Worm (Caenorhabditis elegans) whole organism, L4 larva: ENCODE results near the gene C18H2.5.

Source experiments
- T20F7.1 ChIP-seq: fragments of 200-800 bp; sonication (Bioruptor generic); optimal IDR thresholded peaks from 2 replicates; lab custom pipeline; 2018; ENCODE audit warnings: mild to moderate bottlenecking, missing genetic modification characterization, missing compliant biosample characterization
- ZK337.2 ChIP-seq: fragments of 200-800 bp; sonication (Bioruptor generic); IDR thresholded peaks from 2 replicates; pipeline ENCODE4 v1.3.6; 2022; ENCODE audit warnings: missing genetic modification reagents, missing genetic modification characterization, missing compliant biosample characterization
- aha-1 ChIP-seq: fragments of 150-350 bp; peaks from one replicate; lab custom pipeline; 2014; ENCODE audit warnings: missing biosample characterization, missing genetic modification characterization
- arid-1 ChIP-seq: fragments of 200-800 bp; sonication (Bioruptor generic); conservative IDR thresholded peaks from 2 replicates; pipeline ENCODE4 v1.3.6; 2022; ENCODE audit warnings: missing genetic modification reagents, missing genetic modification characterization, missing compliant biosample characterization
- ceh-20 ChIP-seq: fragments of 200-800 bp; sonication (Bioruptor generic); IDR thresholded peaks from 2 replicates; pipeline ENCODE4 v1.3.6; 2022; ENCODE audit warnings: missing genetic modification reagents, missing genetic modification characterization, missing compliant biosample characterization
- ceh-44 ChIP-seq: fragments of 200-800 bp; sonication (Bioruptor generic); IDR thresholded peaks from 2 replicates; pipeline ENCODE4 v1.3.6; 2022; ENCODE audit warnings: missing genetic modification reagents, missing genetic modification characterization, missing compliant biosample characterization
- cey-2 ChIP-seq: sonication (generic microtip); optimal IDR thresholded peaks from 3 replicates; lab custom pipeline; 2017; ENCODE audit warnings: missing genetic modification characterization, mild to moderate bottlenecking, missing compliant biosample characterization, antibody characterized with exemption, borderline replicate concordance; ENCODE audit not compliant: insufficient read depth
- daf-12 ChIP-seq: fragments of 150-350 bp; optimal IDR thresholded peaks from 2 replicates; lab custom pipeline; 2014; ENCODE audit warnings: missing biosample characterization, missing genetic modification reagents, missing genetic modification characterization
- daf-16 ChIP-seq, 3 experiments: sonication (generic microtip); optimal IDR thresholded peaks; 2 replicates each; lab custom pipeline; 2016 to 2017; ENCODE audit warnings: missing genetic modification characterization in 3 of 3, missing genetic modification reagents in 3 of 3, mild to moderate bottlenecking in 2 of 3, missing compliant biosample characterization in 2 of 3, missing biosample characterization in 1 of 3, moderate library complexity in 1 of 3
- dmd-6 ChIP-seq: fragments of 200-800 bp; sonication (Bioruptor generic); IDR thresholded peaks from 2 replicates; pipeline ENCODE4 v1.3.6; 2022; ENCODE audit warnings: missing genetic modification reagents, missing genetic modification characterization, missing compliant biosample characterization
- dmd-8 ChIP-seq: fragments of 200-800 bp; sonication (Bioruptor generic); IDR thresholded peaks from 2 replicates; pipeline ENCODE4 v1.3.6; 2022; ENCODE audit warnings: missing genetic modification characterization, missing compliant biosample characterization
- dpl-1 ChIP-seq: fragments of 150-350 bp; optimal IDR thresholded peaks from 2 replicates; lab custom pipeline; 2014; ENCODE audit warnings: missing biosample characterization, missing genetic modification reagents, missing genetic modification characterization
- dve-1 ChIP-seq: sonication (generic microtip); optimal IDR thresholded peaks from 2 replicates; lab custom pipeline; 2017; ENCODE audit warnings: antibody characterized with exemption, mild to moderate bottlenecking, missing genetic modification characterization, missing compliant biosample characterization; ENCODE audit not compliant: insufficient read depth
- egl-43 ChIP-seq: fragments of 200-800 bp; sonication (Bioruptor generic); IDR thresholded peaks from 2 replicates; pipeline ENCODE4 v1.3.6; 2022; ENCODE audit warnings: missing genetic modification reagents, missing genetic modification characterization, missing compliant biosample characterization
- gei-8 ChIP-seq: fragments of 200-800 bp; sonication (Bioruptor generic); optimal IDR thresholded peaks from 2 replicates; lab custom pipeline; 2018; ENCODE audit warnings: mild to moderate bottlenecking, missing genetic modification characterization, missing compliant biosample characterization
- hif-1 ChIP-seq, 2 experiments: sonication (generic microtip); optimal IDR thresholded peaks; 2 replicates each; lab custom pipeline; 2016 to 2017; ENCODE audit warnings: missing compliant biosample characterization in 2 of 2, missing genetic modification characterization in 2 of 2, missing genetic modification reagents in 2 of 2, missing genotype in 2 of 2, mild to moderate bottlenecking in 1 of 2
- hlh-11 ChIP-seq: fragments of 200-800 bp; sonication (Bioruptor generic); optimal IDR thresholded peaks from 2 replicates; lab custom pipeline; 2018; ENCODE audit warnings: mild to moderate bottlenecking, missing genetic modification characterization, missing compliant biosample characterization
- hlh-30 ChIP-seq: sonication (generic microtip); optimal IDR thresholded peaks from 2 replicates; lab custom pipeline; 2017; ENCODE audit warnings: antibody characterized with exemption, mild to moderate bottlenecking, missing genetic modification characterization, missing compliant biosample characterization; ENCODE audit not compliant: insufficient read depth
- hmg-1.1 ChIP-seq: fragments of 200-800 bp; sonication (Bioruptor generic); IDR thresholded peaks from 2 replicates; pipeline ENCODE4 v1.3.6; 2022; ENCODE audit warnings: missing genetic modification reagents, missing genetic modification characterization, missing compliant biosample characterization
- lin-1 ChIP-seq: fragments of 200-800 bp; sonication (Bioruptor generic); IDR thresholded peaks from 2 replicates; pipeline ENCODE4 v1.3.6; 2022; ENCODE audit warnings: missing genetic modification reagents, missing genetic modification characterization, missing compliant biosample characterization
- lin-13 ChIP-seq: fragments of 150-350 bp; optimal IDR thresholded peaks from 2 replicates; lab custom pipeline; 2014; ENCODE audit warnings: missing biosample characterization, missing genetic modification reagents, missing genetic modification characterization
- lin-15B ChIP-seq: fragments of 150-350 bp; sonication (generic microtip); optimal IDR thresholded peaks from 3 replicates; lab custom pipeline; 2014; ENCODE audit warnings: missing biosample characterization, missing genetic modification characterization
- lsy-2 ChIP-seq, 2 experiments: fragments of 150-350 bp in 1 of 2; sonication (generic microtip) in 1 of 2; optimal IDR thresholded peaks; 2 replicates each; lab custom pipeline; 2014 to 2017; ENCODE audit warnings: missing biosample characterization in 2 of 2, missing genetic modification characterization in 2 of 2
- madf-5 ChIP-seq, 2 experiments: fragments of 200-800 bp; sonication (Bioruptor generic); IDR thresholded peaks; 2 replicates each; pipeline ENCODE4 v1.3.6; 2022; ENCODE audit warnings: missing compliant biosample characterization in 2 of 2, missing genetic modification characterization in 2 of 2
- mdl-1 ChIP-seq, 2 experiments: fragments of 150-350 bp in 1 of 2; sonication (generic microtip) in 1 of 2; optimal IDR thresholded peaks; 2 replicates each; lab custom pipeline; 2014 to 2017; ENCODE audit warnings: missing biosample characterization in 2 of 2, missing genetic modification characterization in 2 of 2
- mep-1 ChIP-seq: fragments of 150-350 bp; sonication (generic microtip); optimal IDR thresholded peaks from 3 replicates; lab custom pipeline; 2014; ENCODE audit warnings: missing biosample characterization, missing genetic modification characterization
- mes-2 ChIP-seq: sonication (generic microtip); optimal IDR thresholded peaks from 2 replicates; lab custom pipeline; 2016; ENCODE audit warnings: missing genotype, mild to moderate bottlenecking, missing genetic modification characterization, missing compliant biosample characterization; ENCODE audit not compliant: poor library complexity, severe bottlenecking
- mxl-3 ChIP-seq: fragments of 200-800 bp; sonication (Bioruptor generic); optimal IDR thresholded peaks from 2 replicates; lab custom pipeline; 2018; ENCODE audit warnings: mild to moderate bottlenecking, missing genetic modification characterization, missing compliant biosample characterization
- nhr-10 ChIP-seq: fragments of 150-350 bp; optimal IDR thresholded peaks from 2 replicates; lab custom pipeline; 2014; ENCODE audit warnings: missing biosample characterization, missing genetic modification characterization
- nhr-11 ChIP-seq: fragments of 150-350 bp; optimal IDR thresholded peaks from 2 replicates; lab custom pipeline; 2014; ENCODE audit warnings: missing biosample characterization, missing genetic modification characterization
- nhr-25 ChIP-seq: sonication (generic microtip); optimal IDR thresholded peaks from 2 replicates; lab custom pipeline; 2017; ENCODE audit warnings: missing genetic modification characterization, mild to moderate bottlenecking, missing compliant biosample characterization, antibody characterized with exemption, moderate library complexity, borderline replicate concordance; ENCODE audit not compliant: insufficient read depth
- nhr-28 ChIP-seq: fragments of 150-350 bp; optimal IDR thresholded peaks from 2 replicates; lab custom pipeline; 2014; ENCODE audit warnings: missing biosample characterization, missing genetic modification characterization
- nhr-42 ChIP-seq: fragments of 200-800 bp; sonication (Bioruptor generic); IDR thresholded peaks from 2 replicates; pipeline ENCODE4 v1.3.6; 2022; ENCODE audit warnings: missing genetic modification characterization, missing compliant biosample characterization
- nhr-76 ChIP-seq: fragments of 150-350 bp; optimal IDR thresholded peaks from 2 replicates; lab custom pipeline; 2014; ENCODE audit warnings: missing biosample characterization, missing genetic modification characterization
- nhr-77 ChIP-seq: fragments of 150-350 bp; optimal IDR thresholded peaks from 2 replicates; lab custom pipeline; 2014; ENCODE audit warnings: missing biosample characterization, missing genetic modification characterization
- pha-4 ChIP-seq, 2 experiments: fragments of 150-350 bp in 1 of 2; fragments of 200-800 bp in 1 of 2; sonication (Bioruptor generic) in 1 of 2; IDR thresholded peaks in 1 of 2; optimal IDR thresholded peaks in 1 of 2; 2 replicates each; pipeline versions ENCODE4 v1.3.6 to Lab custom; 2014 to 2022; ENCODE audit warnings: missing genetic modification characterization in 2 of 2, missing genetic modification reagents in 2 of 2, missing biosample characterization in 1 of 2, missing compliant biosample characterization in 1 of 2
- pqm-1 ChIP-seq: sonication (generic microtip); optimal IDR thresholded peaks from 2 replicates; lab custom pipeline; 2017; ENCODE audit warnings: missing biosample characterization, missing genetic modification characterization
- rbr-2 ChIP-seq: sonication (generic microtip); optimal IDR thresholded peaks from 2 replicates; lab custom pipeline; 2016; ENCODE audit warnings: missing genotype, missing genetic modification characterization, missing compliant biosample characterization
- unc-130 ChIP-seq: sonication (generic microtip); optimal IDR thresholded peaks from 2 replicates; lab custom pipeline; 2016; ENCODE audit warnings: missing genetic modification reagents, missing genetic modification characterization, missing compliant biosample characterization
- unc-62 ChIP-seq, 3 experiments: fragments of 150-350 bp in 1 of 3; sonication (generic microtip); optimal IDR thresholded peaks in 2 of 3; peaks in 1 of 3; 1 replicate in 1 of 3; 2 replicates in 2 of 3; lab custom pipeline; 2014 to 2017; ENCODE audit warnings: missing biosample characterization in 3 of 3, missing genetic modification characterization in 3 of 3, missing genetic modification reagents in 3 of 3, missing genotype in 1 of 3
- zag-1 ChIP-seq: fragments of 150-350 bp; optimal IDR thresholded peaks from 2 replicates; lab custom pipeline; 2014; ENCODE audit warnings: missing biosample characterization, missing genetic modification characterization
- ztf-7 ChIP-seq: fragments of 150-350 bp; optimal IDR thresholded peaks from 2 replicates; lab custom pipeline; 2014; ENCODE audit warnings: missing biosample characterization, missing genetic modification characterization

The C18H2.5 gene

DNA sequence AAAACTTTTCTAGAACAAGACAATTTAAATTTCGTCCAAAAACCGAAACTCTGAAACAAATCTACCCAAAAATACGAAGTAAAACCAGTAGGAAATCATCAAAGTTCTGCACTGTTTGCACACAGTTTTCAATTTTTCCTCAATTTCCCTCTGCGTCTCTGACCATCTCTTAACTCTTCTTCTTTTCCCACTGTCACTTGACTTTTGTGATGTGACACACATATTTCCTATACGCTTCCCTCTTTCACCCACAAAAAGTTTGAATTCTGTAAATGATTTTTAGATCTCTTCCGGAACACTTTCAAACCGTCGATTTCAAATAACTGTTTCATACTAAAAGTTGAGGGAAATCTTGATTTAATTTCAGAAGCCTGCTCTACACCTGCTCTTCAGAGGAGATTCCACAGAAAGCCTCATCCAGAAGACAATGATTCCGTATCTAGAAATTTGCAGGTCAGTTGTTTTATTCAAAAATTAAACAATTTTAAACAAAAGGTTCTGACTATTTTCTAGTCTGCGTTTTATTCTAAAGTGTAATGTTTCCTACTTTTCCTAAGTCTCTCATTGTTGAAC lies 25.3 kb upstream of the C18H2.5 start, which contains the start of gene ncl-1 (continued):
- no peak for TF ChIP-seq arid-1 (GFP tag; lab: Robert Waterston, UW)
- peak; percentile 83 for TF ChIP-seq hlh-30 (tag; lab: Kevin White, UChicago)
- TF ChIP-seq nhr-25 (tag; lab: Kevin White, UChicago): no peak
- TF ChIP-seq nhr-42 (GFP tag; lab: Robert Waterston, UW): no peak
- TF ChIP-seq ZK337.2 (GFP tag; lab: Robert Waterston, UW): no peak
- TF ChIP-seq dmd-8 (GFP tag; lab: Robert Waterston, UW): no peak
- TF ChIP-seq zag-1: no peak
- no peak for TF ChIP-seq ceh-20
- TF ChIP-seq lin-15B (tag; lab: Kevin White, UChicago): no peak

DNA sequence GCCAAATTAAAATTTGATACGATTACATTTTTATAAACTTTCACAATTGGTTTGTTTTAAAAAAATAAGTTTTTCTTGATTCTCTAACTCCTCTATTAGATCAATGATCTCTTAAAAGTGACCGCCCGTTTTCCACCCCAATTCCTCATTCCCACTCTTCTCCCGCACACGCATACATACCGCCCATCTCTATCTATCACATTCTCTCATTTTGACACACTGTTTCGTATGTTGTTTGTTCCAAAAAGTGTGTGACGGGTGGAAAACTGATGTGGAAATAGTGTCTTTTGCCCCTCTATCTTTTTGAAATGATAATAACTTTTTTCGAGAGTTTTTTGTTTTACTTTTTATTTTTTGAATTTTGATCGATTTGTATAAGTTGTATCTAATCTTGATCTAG lies 24.1 kb upstream of the C18H2.5 start:
- TF ChIP-seq mes-2 (tag; lab: Kevin White, UChicago) (peak; percentile 69), ZK337.2 (GFP tag; lab: Robert Waterston, UW) (no peak), ceh-20 (peak; percentile 72), unc-62 (GFP tag; optimal IDR thresholded peaks at IDR 0.05 in 1 of 2; lab: Kevin White, UChicago) (peak in 1 of 2 experiments; percentile 41), unc-62 (tag; optimal IDR thresholded peaks at IDR 0.05; lab: Kevin White, UChicago) (no peak), mxl-3 (GFP tag; lab: Kevin White, UChicago) (peak; percentile 94), lsy-2 (tag; optimal IDR thresholded peaks at IDR 0.05; lab: Kevin White, UChicago) (peak; percentile 55 to 64), hif-1 (tag; optimal IDR thresholded peaks at IDR 0.05; lab: Kevin White, UChicago) (peak in 1 of 2 experiments; percentile 35), nhr-28 (tag; lab: Kevin White, UChicago) (peak; percentile 100), aha-1 (tag; lab: Kevin White, UChicago) (peak; percentile 46), daf-12 (tag; lab: Kevin White, UChicago) (no peak), dmd-6 (peak; percentile 86), unc-130 (no peak), nhr-77 (peak; percentile 95), pha-4 (GFP tag; IDR thresholded peaks at IDR 0.05; lab: Robert Waterston, UW) (no peak), pha-4 (tag; optimal IDR thresholded peaks at IDR 0.05; lab: Kevin White, UChicago) (peak; percentile 62), hlh-11 (tag; lab: Kevin White, UChicago) (peak; percentile 91), nhr-25 (tag; lab: Kevin White, UChicago) (peak; percentile 25), dpl-1 (GFP tag; lab: Kevin White, UChicago) (peak; percentile 53), cey-2 (tag; lab: Kevin White, UChicago) (no peak), nhr-10 (tag; lab: Kevin White, UChicago) (peak; percentile 3), T20F7.1 (GFP tag; lab: Kevin White, UChicago) (peak; percentile 76), madf-5 (GFP tag; IDR thresholded peaks at IDR 0.05; lab: Robert Waterston, UW) (no peak), mdl-1 (tag; optimal IDR thresholded peaks at IDR 0.05; lab: Kevin White, UChicago) (peak in 1 of 2 experiments; percentile 83), ceh-44 (GFP tag; lab: Robert Waterston, UW) (no peak), pqm-1 (tag; lab: Kevin White, UChicago) (peak; percentile 98), egl-43 (GFP tag; lab: Robert Waterston, UW) (no peak), ztf-7 (peak; percentile 37), mep-1 (tag; lab: Kevin White, UChicago) (peak; percentile 88), daf-16 (GFP tag; optimal IDR thresholded peaks at IDR 0.05; lab: Kevin White, UChicago) (peak; percentile 6 to 57), daf-16 (tag; optimal IDR thresholded peaks at IDR 0.05; lab: Kevin White, UChicago) (peak; percentile 82), dve-1 (tag; lab: Kevin White, UChicago) (peak; percentile 97), gei-8 (no peak), hlh-30 (tag; lab: Kevin White, UChicago) (peak; percentile 87), nhr-76 (tag; lab: Kevin White, UChicago) (peak; percentile 73), lin-1 (peak; percentile 59), lin-13 (GFP tag; lab: Kevin White, UChicago) (peak; percentile 94), rbr-2 (tag; lab: Kevin White, UChicago) (peak; percentile 24), hmg-1.1 (peak; percentile 54), nhr-11 (peak; percentile 85)
